Worm (Caenorhabditis elegans): ENCODE data around the gene cnb-1.

Gene cnb-1

ce11 chrV:11403702-11404101 is 28.2 kb downstream of the cnb-1 start:
- TF ChIP-seq mcd-1 (GFP tag; IDR thresholded peaks at IDR 0.05) (no peak), ztf-22 (GFP tag; optimal IDR thresholded peaks at IDR 0.05) (no peak), F55B11.4 (tag; optimal IDR thresholded peaks at IDR 0.05; ENCODE audit: borderline replicate concordance, insufficient read depth) (no peak), bed-2 (GFP tag; IDR thresholded peaks at IDR 0.05) (no peak)

- TF ChIP-seq snpc-1.1 (tag; optimal IDR thresholded peaks at IDR 0.05; ENCODE audit: insufficient read depth) (no peak), lag-1 (GFP tag; IDR thresholded peaks at IDR 0.05) (no peak), bed-2 (GFP tag; IDR thresholded peaks at IDR 0.05) (no peak), ceh-91 (GFP tag; IDR thresholded peaks at IDR 0.05) (no peak), die-1 (tag; optimal IDR thresholded peaks at IDR 0.05) (no peak), F37B4.10 (GFP tag; IDR thresholded peaks at IDR 0.05) (no peak)
These were observed 31.7 kb downstream of the cnb-1 start, which contains the start of gene K03B8.6 for ce11 chrV:11407251-11407650. K03B8.6 (plus strand) TSS chrV:11407584.

- TF ChIP-seq sptf-2 (GFP tag; optimal IDR thresholded peaks at IDR 0.05) = no peak
- TF ChIP-seq F22D6.2 (tag; optimal IDR thresholded peaks at IDR 0.05) = no peak
- TF ChIP-seq mel-28 (tag; optimal IDR thresholded peaks at IDR 0.05; ENCODE audit: borderline replicate concordance) = no peak
- TF ChIP-seq ztf-26 (tag; optimal IDR thresholded peaks at IDR 0.05) = no peak
- TF ChIP-seq B0035.1 (tag; optimal IDR thresholded peaks at IDR 0.05) = no peak
- no peak for TF ChIP-seq let-526 (GFP tag; IDR thresholded peaks at IDR 0.05)
- no peak for TF ChIP-seq lir-1 (GFP tag; conservative IDR thresholded peaks at IDR 0.05)
- no peak for TF ChIP-seq lin-26 (GFP tag; IDR thresholded peaks at IDR 0.05)
- TF ChIP-seq ama-1 (optimal IDR thresholded peaks at IDR 0.05) = no peak
- no peak for TF ChIP-seq ama-1 (GFP tag; optimal IDR thresholded peaks at IDR 0.05)
- TF ChIP-seq pha-4 (tag; optimal IDR thresholded peaks at IDR 0.05) = no peak
- no peak for TF ChIP-seq B0336.3 (GFP tag; IDR thresholded peaks at IDR 0.05)
- TF ChIP-seq nfya-2 (GFP tag; IDR thresholded peaks at IDR 0.05) = no peak
- TF ChIP-seq snpc-4 (GFP tag; optimal IDR thresholded peaks at IDR 0.05) = no peak
- no peak for TF ChIP-seq snpc-4 (tag; optimal IDR thresholded peaks at IDR 0.05)
- no peak for TF ChIP-seq mes-4 (tag; optimal IDR thresholded peaks at IDR 0.05)
- TF ChIP-seq mxl-1 (tag; optimal IDR thresholded peaks at IDR 0.05) = no peak
- TF ChIP-seq unc-62 (GFP tag; optimal IDR thresholded peaks at IDR 0.05) = no peak
- no peak for TF ChIP-seq bed-1 (GFP tag; IDR thresholded peaks at IDR 0.05)
- no peak for TF ChIP-seq hmg-1.2 (GFP tag; IDR thresholded peaks at IDR 0.05)
- TF ChIP-seq ZK185.1 (tag; optimal IDR thresholded peaks at IDR 0.05; ENCODE audit: poor library complexity, severe bottlenecking) = no peak
- TF ChIP-seq ceh-40 (GFP tag; IDR thresholded peaks at IDR 0.05) = no peak
These were observed 35.5 kb downstream of the cnb-1 start, which contains the start of the genes K03B8.8 and grl-3 for ce11 chrV:11410902-11411561. K03B8.8 (minus strand) TSS chrV:11411002. grl-3 (plus strand) TSS chrV:11411511.

- TF ChIP-seq tbx-9 (tag; optimal IDR thresholded peaks at IDR 0.05; ENCODE audit: borderline replicate concordance) (no peak), nhr-90 (tag; optimal IDR thresholded peaks at IDR 0.05) (no peak), atf-7 (tag; optimal IDR thresholded peaks at IDR 0.05) (peak; percentile 20), ztf-18 (tag; optimal IDR thresholded peaks at IDR 0.05) (peak; percentile 62), let-607 (tag; optimal IDR thresholded peaks at IDR 0.05) (peak in 1 of 2 experiments; percentile 18), hsf-1 (GFP tag; IDR thresholded peaks at IDR 0.05) (no peak), lsl-1 (GFP tag; optimal IDR thresholded peaks at IDR 0.05) (peak; percentile 32), attf-5 (GFP tag; optimal IDR thresholded peaks at IDR 0.05) (peak; percentile 37), sptf-2 (GFP tag; optimal IDR thresholded peaks at IDR 0.05) (no peak), him-1 (tag; optimal IDR thresholded peaks at IDR 0.05) (peak; percentile 83), F23B12.7 (tag; optimal IDR thresholded peaks at IDR 0.05; ENCODE audit: insufficient read depth) (no peak), dox-1 (GFP tag; IDR thresholded peaks at IDR 0.05) (peak; percentile 90), lag-1 (GFP tag; IDR thresholded peaks at IDR 0.05) (no peak), athp-1 (tag; optimal IDR thresholded peaks at IDR 0.05) (peak; percentile 63), ztf-28 (GFP tag; IDR thresholded peaks at IDR 0.05) (0 out of 2 replicates have a peak, but pooled peaks have one; percentile 25), madf-6 (GFP tag; IDR thresholded peaks at IDR 0.05) (no peak; the same call in 1 of the 2 replicates), ztf-22 (GFP tag; optimal IDR thresholded peaks at IDR 0.05) (no peak)
These were observed 36.6 kb downstream of the cnb-1 start for ce11 chrV:11412125-11412524.

Data from whole organism, young adult.